Fruit fly (Drosophila melanogaster) whole organism, embryonic: ENCODE measurements around the gene CG33552.

ENCODE experiments used
- Ada2b ChIP-seq: fragments of 200-800 bp; sonication (Bioruptor generic); IDR thresholded peaks from 2 replicates; pipeline ENCODE4 v1.3.6; 2022; ENCODE audit warnings: missing biosample characterization, missing genetic modification characterization
- Atf-2 ChIP-seq: fragments of 200-800 bp; sonication (Bioruptor generic); optimal IDR thresholded peaks from 2 replicates; lab custom pipeline; 2016; ENCODE audit warnings: missing biosample characterization, missing genetic modification characterization
- Atf6 ChIP-seq: fragments of 200-800 bp; sonication (Bioruptor generic); IDR thresholded peaks from 2 replicates; pipeline ENCODE4 v1.3.6; 2022; ENCODE audit warnings: missing biosample characterization, missing genetic modification characterization
- CG12769 ChIP-seq: fragments of 200-800 bp; sonication (Bioruptor generic); optimal IDR thresholded peaks from 2 replicates; lab custom pipeline; 2019; ENCODE audit warnings: missing biosample characterization, mild to moderate bottlenecking, missing genetic modification characterization, moderate library complexity
- CG13624 ChIP-seq: fragments of 200-800 bp; sonication (Bioruptor generic); optimal IDR thresholded peaks from 2 replicates; lab custom pipeline; 2016; ENCODE audit warnings: missing biosample characterization, missing genetic modification characterization
- CG13775 ChIP-seq: fragments of 200-800 bp; sonication (Bioruptor generic); optimal IDR thresholded peaks from 3 replicates; lab custom pipeline; 2017; ENCODE audit warnings: missing biosample characterization, mild to moderate bottlenecking, missing genetic modification characterization
- CG14014 ChIP-seq: fragments of 200-800 bp; sonication (Bioruptor generic); IDR thresholded peaks from 2 replicates; pipeline ENCODE4 v1.3.6; 2022; ENCODE audit warnings: missing biosample characterization, missing genetic modification characterization
- CG1529 ChIP-seq: fragments of 200-800 bp; sonication (Bioruptor generic); optimal IDR thresholded peaks from 3 replicates; lab custom pipeline; 2018; ENCODE audit warnings: missing biosample characterization, missing genetic modification characterization
- CG18619 ChIP-seq: fragments of 200-800 bp; sonication (Bioruptor generic); optimal IDR thresholded peaks from 3 replicates; lab custom pipeline; 2017; ENCODE audit warnings: missing biosample characterization, mild to moderate bottlenecking, missing genetic modification characterization
- CG3847 ChIP-seq: fragments of 200-800 bp; sonication (Bioruptor generic); IDR thresholded peaks from 2 replicates; pipeline ENCODE4 v1.3.6; 2022; ENCODE audit warnings: missing biosample characterization, missing genetic modification characterization
- CG4707 ChIP-seq: fragments of 200-800 bp; sonication (Bioruptor generic); optimal IDR thresholded peaks from 2 replicates; lab custom pipeline; 2018; ENCODE audit warnings: missing biosample characterization, mild to moderate bottlenecking, missing genetic modification characterization, moderate library complexity
- CG4820 ChIP-seq: fragments of 200-800 bp; sonication (Bioruptor generic); optimal IDR thresholded peaks from 3 replicates; lab custom pipeline; 2016; ENCODE audit warnings: missing biosample characterization, missing genetic modification characterization
- CG8290 ChIP-seq, 3 experiments: fragments of 200-800 bp; sonication (Bioruptor generic); optimal IDR thresholded peaks; 2 replicates each; lab custom pipeline; 2016 to 2019; ENCODE audit warnings: missing biosample characterization in 3 of 3, missing genetic modification characterization in 3 of 3, mild to moderate bottlenecking in 2 of 3, moderate library complexity in 1 of 3
- CG9437 ChIP-seq: fragments of 200-800 bp; sonication (Bioruptor generic); optimal IDR thresholded peaks from 2 replicates; lab custom pipeline; 2018; ENCODE audit warnings: missing biosample characterization, mild to moderate bottlenecking, missing genetic modification characterization
- CG9727 ChIP-seq: fragments of 200-800 bp; sonication (Bioruptor generic); optimal IDR thresholded peaks from 3 replicates; lab custom pipeline; 2017; ENCODE audit warnings: missing biosample characterization, mild to moderate bottlenecking, missing genetic modification characterization
- CG9817 ChIP-seq: fragments of 200-800 bp; sonication (Bioruptor generic); optimal IDR thresholded peaks from 2 replicates; lab custom pipeline; 2018; ENCODE audit warnings: missing biosample characterization, mild to moderate bottlenecking, missing genetic modification characterization, moderate library complexity
- D19A ChIP-seq: fragments of 200-800 bp; optimal IDR thresholded peaks from 3 replicates; lab custom pipeline; 2019; ENCODE audit warnings: missing biosample characterization, mild to moderate bottlenecking, missing genetic modification characterization, moderate library complexity
- Dbx ChIP-seq: fragments of 200-800 bp; sonication (Bioruptor generic); IDR thresholded peaks from 3 replicates; pipeline ENCODE4 v1.3.6; 2022; ENCODE audit warnings: missing biosample characterization, missing genetic modification characterization
- Hmr ChIP-seq: fragments of 200-800 bp; sonication (Bioruptor generic); optimal IDR thresholded peaks from 3 replicates; lab custom pipeline; 2017; ENCODE audit warnings: mild to moderate bottlenecking, missing biosample characterization, missing genetic modification reagents, missing genetic modification characterization
- Hsf ChIP-seq: fragments of 200-800 bp; sonication (Bioruptor generic); optimal IDR thresholded peaks from 3 replicates; lab custom pipeline; 2016; ENCODE audit warnings: missing biosample characterization, missing genetic modification characterization
- MBD-R2 ChIP-seq: fragments of 200-800 bp; sonication (Bioruptor generic); IDR thresholded peaks from 2 replicates; pipeline ENCODE4 v1.3.6; 2022; ENCODE audit warnings: missing biosample characterization, missing genetic modification characterization
- MTF-1 ChIP-seq: fragments of 200-800 bp; sonication (Bioruptor generic); optimal IDR thresholded peaks from 2 replicates; lab custom pipeline; 2018; ENCODE audit warnings: missing biosample characterization, mild to moderate bottlenecking, missing genetic modification characterization, borderline replicate concordance
- NfI ChIP-seq: fragments of 200-800 bp; sonication (Bioruptor generic); optimal IDR thresholded peaks from 3 replicates; lab custom pipeline; 2018; ENCODE audit warnings: missing biosample characterization, mild to moderate bottlenecking, missing genetic modification characterization, moderate library complexity
- Oli ChIP-seq: fragments of 200-800 bp; sonication (Bioruptor generic); optimal IDR thresholded peaks from 2 replicates; lab custom pipeline; 2018; ENCODE audit warnings: missing biosample characterization, mild to moderate bottlenecking, missing genetic modification characterization, moderate library complexity
- Ptx1 ChIP-seq: fragments of 200-800 bp; sonication (Bioruptor generic); IDR thresholded peaks from 2 replicates; pipeline ENCODE4 v1.3.6; 2022; ENCODE audit warnings: missing biosample characterization, missing genetic modification characterization
- Rfx ChIP-seq: fragments of 200-800 bp; sonication (Bioruptor generic); IDR thresholded peaks from 2 replicates; pipeline ENCODE4 v1.3.6; 2022; ENCODE audit warnings: missing biosample characterization, missing genetic modification characterization
- Sox102F ChIP-seq: fragments of 200-800 bp; sonication (Bioruptor generic); optimal IDR thresholded peaks from 2 replicates; lab custom pipeline; 2018; ENCODE audit warnings: missing biosample characterization, mild to moderate bottlenecking, missing genetic modification characterization, moderate library complexity
- Ssrp ChIP-seq: fragments of 200-800 bp; sonication (Bioruptor generic); optimal IDR thresholded peaks from 2 replicates; lab custom pipeline; 2018; ENCODE audit warnings: missing biosample characterization, mild to moderate bottlenecking, missing genetic modification characterization, moderate library complexity
- Xbp1 ChIP-seq: fragments of 200-800 bp; sonication (Bioruptor generic); optimal IDR thresholded peaks from 3 replicates; lab custom pipeline; 2016; ENCODE audit warnings: missing biosample characterization, mild to moderate bottlenecking, missing genetic modification characterization
- az2 ChIP-seq: fragments of 200-800 bp; sonication (Bioruptor generic); optimal IDR thresholded peaks from 3 replicates; lab custom pipeline; 2016; ENCODE audit warnings: missing biosample characterization, missing genetic modification characterization
- br ChIP-seq: fragments of >200 bp; optimal IDR thresholded peaks from 2 replicates; lab custom pipeline; 2017
- bsh ChIP-seq, 2 experiments: fragments of 200-800 bp; sonication (Bioruptor generic); optimal IDR thresholded peaks; 2 replicates each; lab custom pipeline; 2017 to 2018; ENCODE audit warnings: mild to moderate bottlenecking in 2 of 2, missing biosample characterization in 2 of 2, missing genetic modification characterization in 2 of 2, moderate library complexity in 1 of 2
- dmrt99B ChIP-seq: fragments of 200-800 bp; sonication (Bioruptor generic); optimal IDR thresholded peaks from 2 replicates; lab custom pipeline; 2018; ENCODE audit warnings: missing biosample characterization, mild to moderate bottlenecking, missing genetic modification characterization, moderate library complexity
- ems ChIP-seq: fragments of 200-800 bp; sonication (Bioruptor generic); optimal IDR thresholded peaks from 3 replicates; lab custom pipeline; 2016; ENCODE audit warnings: missing biosample characterization, missing genetic modification characterization
- en ChIP-seq: fragments of 200-800 bp; sonication (Bioruptor generic); optimal IDR thresholded peaks from 2 replicates; lab custom pipeline; 2016; ENCODE audit warnings: missing biosample characterization, missing genetic modification characterization
- grau ChIP-seq: fragments of 200-800 bp; optimal IDR thresholded peaks from 3 replicates; lab custom pipeline; 2019; ENCODE audit warnings: missing biosample characterization, mild to moderate bottlenecking, missing genetic modification characterization, moderate library complexity
- grn ChIP-seq: fragments of 200-800 bp; sonication (Bioruptor generic); optimal IDR thresholded peaks from 3 replicates; lab custom pipeline; 2017; ENCODE audit warnings: missing biosample characterization, missing genetic modification characterization
- h ChIP-seq: fragments of >200 bp; optimal IDR thresholded peaks from 2 replicates; lab custom pipeline; 2017
- hkb ChIP-seq, 2 experiments: fragments of 200-800 bp in 1 of 2; fragments of >200 bp in 1 of 2; sonication (Bioruptor generic) in 1 of 2; IDR thresholded peaks in 1 of 2; optimal IDR thresholded peaks in 1 of 2; 2 replicates each; pipeline versions ENCODE4 v1.3.6 to Lab custom; 2017 to 2022; ENCODE audit warnings: missing biosample characterization in 1 of 2, missing genetic modification characterization in 1 of 2
- mirr ChIP-seq: fragments of 200-800 bp; sonication (Bioruptor generic); optimal IDR thresholded peaks from 3 replicates; lab custom pipeline; 2018; ENCODE audit warnings: missing biosample characterization, mild to moderate bottlenecking, missing genetic modification characterization
- nom ChIP-seq: fragments of 200-800 bp; sonication (Bioruptor generic); optimal IDR thresholded peaks from 2 replicates; lab custom pipeline; 2017; ENCODE audit warnings: missing biosample characterization, missing genetic modification characterization, mild to moderate bottlenecking, moderate library complexity, missing genetic modification reagents
- oc ChIP-seq: fragments of 200-800 bp; sonication (Bioruptor generic); optimal IDR thresholded peaks from 2 replicates; lab custom pipeline; 2018; ENCODE audit warnings: missing biosample characterization, mild to moderate bottlenecking, missing genetic modification characterization, moderate library complexity
- odd ChIP-seq: fragments of 200-800 bp; sonication (Bioruptor generic); optimal IDR thresholded peaks from 2 replicates; lab custom pipeline; 2017; ENCODE audit warnings: missing biosample characterization, mild to moderate bottlenecking, missing genetic modification characterization
- sd ChIP-seq: fragments of 200-800 bp; sonication (Bioruptor generic); optimal IDR thresholded peaks from 3 replicates; lab custom pipeline; 2018; ENCODE audit warnings: missing biosample characterization, mild to moderate bottlenecking, missing genetic modification characterization, moderate library complexity
- sisA ChIP-seq: fragments of 200-800 bp; sonication (Bioruptor generic); IDR thresholded peaks from 2 replicates; pipeline ENCODE4 v1.3.6; 2022; ENCODE audit warnings: missing biosample characterization, missing genetic modification characterization
- tio ChIP-seq: fragments of 200-800 bp; sonication (Bioruptor generic); optimal IDR thresholded peaks from 2 replicates; lab custom pipeline; 2017; ENCODE audit warnings: missing biosample characterization, missing genetic modification characterization, inconsistent platforms
- zfh1 ChIP-seq: fragments of 200-800 bp; sonication (Bioruptor generic); IDR thresholded peaks from 3 replicates; pipeline ENCODE4 v1.3.6; 2022; ENCODE audit warnings: missing biosample characterization, missing genetic modification characterization

The CG33552 gene

DNA sequence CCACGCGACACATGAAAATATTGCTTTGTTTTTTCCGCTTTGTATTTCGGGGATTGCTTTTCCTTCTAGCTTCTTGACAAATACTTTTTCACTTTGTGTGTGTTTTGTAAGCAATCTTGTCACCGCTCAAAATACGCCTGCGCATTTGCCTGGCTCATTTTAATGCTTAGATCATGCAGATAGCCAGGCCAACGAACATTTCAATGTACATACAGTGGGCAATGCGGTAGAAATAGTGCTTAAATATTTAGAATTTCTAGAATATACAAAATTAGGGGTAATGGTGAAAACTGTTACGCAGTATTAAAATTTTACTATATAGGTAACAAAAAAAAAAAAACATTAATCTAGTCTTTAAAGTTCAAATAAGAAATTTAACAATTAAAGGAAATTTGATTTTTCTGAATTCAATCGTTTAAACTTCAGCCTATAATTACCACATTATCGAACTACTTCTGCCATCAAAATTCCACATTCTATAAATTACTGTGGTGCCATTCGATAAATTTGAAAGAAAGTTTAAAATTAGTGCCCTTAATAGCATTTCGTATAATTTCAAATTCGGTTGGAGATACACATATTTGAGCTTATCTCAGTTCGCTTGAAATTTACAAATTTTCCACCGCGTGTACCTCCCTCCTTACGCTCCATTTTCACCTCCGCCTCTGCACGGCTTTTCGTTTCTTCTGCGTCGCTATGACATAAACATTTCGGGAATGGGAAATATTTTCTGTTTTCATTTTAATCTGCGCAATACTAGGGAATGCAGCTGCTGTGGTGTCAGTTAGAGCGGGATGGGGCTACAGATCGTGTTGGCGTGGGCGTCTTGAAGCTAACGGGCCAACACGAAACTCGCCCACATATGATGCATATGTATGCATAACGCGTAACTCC is 24.8 kb downstream of the CG33552 start (continued):
- TF ChIP-seq ems (GFP tag; lab: Kevin White, UChicago) = no peak
- TF ChIP-seq zfh1 = 0 out of 3 replicates have a peak, but pooled peaks have one; percentile 36
- TF ChIP-seq CG9437 (GFP tag; lab: Kevin White, UChicago) = peak; percentile 14
- peak; percentile 2 for TF ChIP-seq CG18619 (GFP tag; lab: Kevin White, UChicago)
- peak; percentile 16 for TF ChIP-seq CG13775 (GFP tag; lab: Kevin White, UChicago)
- peak; percentile 0 for TF ChIP-seq dmrt99B (tag; lab: Kevin White, UChicago)
- TF ChIP-seq Ssrp (tag; lab: Kevin White, UChicago) = peak; percentile 3
- TF ChIP-seq Rfx = peak; percentile 59; the same call in 1 of the 2 replicates
- TF ChIP-seq Hsf (GFP tag; lab: Kevin White, UChicago) = peak; percentile 40
- peak; percentile 30 for TF ChIP-seq Oli (tag; lab: Kevin White, UChicago)
- TF ChIP-seq CG9727 (GFP tag; lab: Kevin White, UChicago) = peak; percentile 4
- peak; percentile 2 for TF ChIP-seq Atf-2 (GFP tag; lab: Kevin White, UChicago)
- TF ChIP-seq grn (GFP tag; lab: Kevin White, UChicago) = peak; percentile 54
- TF ChIP-seq D19A (tag; lab: Kevin White, UChicago) = peak; percentile 27
- TF ChIP-seq NfI (GFP tag; lab: Kevin White, UChicago) = no peak
- peak; percentile 88 for TF ChIP-seq CG12769 (tag; lab: Kevin White, UChicago)
- TF ChIP-seq sd (tag; lab: Kevin White, UChicago) = peak; percentile 95
- TF ChIP-seq CG1529 (GFP tag; lab: Kevin White, UChicago) = peak; percentile 17
- TF ChIP-seq sisA (GFP tag; lab: Robert Waterston, UW) = peak; percentile 22; the same call in 1 of the 2 replicates
- TF ChIP-seq Hmr (GFP tag; lab: Kevin White, UChicago) = peak; percentile 2
- TF ChIP-seq CG8290 (GFP tag; optimal IDR thresholded peaks at IDR 0.05; lab: Kevin White, UChicago) = no peak
- TF ChIP-seq CG8290 (tag; optimal IDR thresholded peaks at IDR 0.05; lab: Kevin White, UChicago) = peak in 1 of 2 experiments; percentile 35
- peak; percentile 17 for TF ChIP-seq az2
- TF ChIP-seq Sox102F (GFP tag; lab: Kevin White, UChicago) = peak; percentile 56
- TF ChIP-seq MBD-R2 (GFP tag; lab: Robert Waterston, UW) = peak; percentile 29; the same call in 1 of the 2 replicates
- TF ChIP-seq CG9817 (tag; lab: Kevin White, UChicago) = no peak
- peak in 1 of 2 experiments; percentile 45 for TF ChIP-seq bsh (GFP tag; optimal IDR thresholded peaks at IDR 0.05; lab: Kevin White, UChicago)
- TF ChIP-seq CG4820 (GFP tag; lab: Kevin White, UChicago) = peak; percentile 21
- TF ChIP-seq tio (GFP tag; lab: Kevin White, UChicago) = peak; percentile 1
- peak; percentile 80 for TF ChIP-seq CG4707 (GFP tag; lab: Kevin White, UChicago)
- TF ChIP-seq Xbp1 = peak; percentile 8
- TF ChIP-seq en = no peak
- TF ChIP-seq Atf6 (GFP tag; lab: Robert Waterston, UW) = no peak
- TF ChIP-seq CG14014 (GFP tag; lab: Robert Waterston, UW) = 0 out of 2 replicates have a peak, but pooled peaks have one; percentile 9
- TF ChIP-seq h (lab: Kevin White, UChicago) = no peak
- no peak for TF ChIP-seq mirr
- TF ChIP-seq Ada2b (GFP tag; lab: Robert Waterston, UW) = peak; percentile 38; the same call in 1 of the 2 replicates
- 0 out of 3 replicates have a peak, but pooled peaks have one; percentile 28 for TF ChIP-seq Dbx (GFP tag; lab: Robert Waterston, UW)
- no peak for TF ChIP-seq br
- peak; percentile 9 for TF ChIP-seq odd (GFP tag; lab: Kevin White, UChicago)
- peak; percentile 7 for TF ChIP-seq grau (tag; lab: Kevin White, UChicago)
- 0 out of 2 replicates have a peak, but pooled peaks have one; percentile 12 for TF ChIP-seq CG3847 (GFP tag; lab: Robert Waterston, UW)
- peak; percentile 50 for TF ChIP-seq Ptx1
- TF ChIP-seq hkb (optimal IDR thresholded peaks at IDR 0.05; lab: Kevin White, UChicago) = no peak
- 0 out of 2 replicates have a peak, but pooled peaks have one; percentile 21 for TF ChIP-seq hkb (GFP tag; IDR thresholded peaks at IDR 0.05; lab: Robert Waterston, UW)
- TF ChIP-seq CG13624 (GFP tag; lab: Kevin White, UChicago) = peak; percentile 37
- no peak for TF ChIP-seq nom
- TF ChIP-seq MTF-1 (GFP tag; lab: Kevin White, UChicago) = no peak
- TF ChIP-seq oc = peak; percentile 75
